Fruit fly (Drosophila melanogaster): ENCODE measurements around the gene CG14238.

The CG14238 gene

DNA sequence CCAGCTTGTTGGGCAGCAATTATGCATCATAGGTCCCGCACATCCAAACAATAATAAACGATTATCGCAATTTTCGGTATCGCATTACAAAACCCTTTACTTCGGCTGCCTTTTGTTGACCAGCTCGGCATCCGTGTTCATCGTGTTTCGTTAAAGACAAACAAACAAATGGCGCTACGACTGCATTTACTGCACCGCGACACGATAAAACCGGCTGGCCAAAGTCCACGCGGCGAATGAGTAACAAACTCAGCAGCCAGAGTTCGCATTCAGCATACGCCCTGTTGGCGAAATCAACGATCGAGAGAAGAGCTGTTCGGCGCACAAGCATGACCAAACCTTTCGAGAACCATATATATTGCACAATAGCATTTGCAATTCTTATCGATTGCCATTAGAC is 6.3 kb downstream of the CG14238 start:
- TF ChIP-seq Hmr (GFP tag; optimal IDR thresholded peaks at IDR 0.05): no peak
- TF ChIP-seq Ets65A (GFP tag): peak; percentile 41
- no peak for TF ChIP-seq BtbVII (GFP tag; optimal IDR thresholded peaks at IDR 0.05)
- TF ChIP-seq sisA (GFP tag; IDR thresholded peaks at IDR 0.05): no peak
- TF ChIP-seq CG32767 (GFP tag; IDR thresholded peaks at IDR 0.05): no peak
- TF ChIP-seq C15 (GFP tag; IDR thresholded peaks at IDR 0.05): no peak
- TF ChIP-seq jumu (GFP tag; optimal IDR thresholded peaks at IDR 0.05): no peak
- TF ChIP-seq CG16779 (GFP tag; IDR thresholded peaks at IDR 0.05): no peak
- TF ChIP-seq CG30431 (GFP tag; optimal IDR thresholded peaks at IDR 0.05): no peak
- peak; percentile 82 for TF ChIP-seq nom (GFP tag; optimal IDR thresholded peaks at IDR 0.05)
- TF ChIP-seq CG33213 (GFP tag; optimal IDR thresholded peaks at IDR 0.05): no peak
- no peak for TF ChIP-seq CG3407 (GFP tag; optimal IDR thresholded peaks at IDR 0.05)
- peak in 1 of 2 experiments; percentile 29 for TF ChIP-seq bsh (GFP tag; optimal IDR thresholded peaks at IDR 0.05)
- TF ChIP-seq Hsf (GFP tag; optimal IDR thresholded peaks at IDR 0.05): no peak
- no peak for TF ChIP-seq Gsc (GFP tag; IDR thresholded peaks at IDR 0.05)
- no peak for TF ChIP-seq CG6175 (GFP tag; IDR thresholded peaks at IDR 0.05)
- no peak for TF ChIP-seq da (GFP tag; optimal IDR thresholded peaks at IDR 0.05)
- TF ChIP-seq br (optimal IDR thresholded peaks at IDR 0.05): no peak
- no peak for TF ChIP-seq NFAT (GFP tag; IDR thresholded peaks at IDR 0.05)
- no peak for TF ChIP-seq Atf-2 (GFP tag; optimal IDR thresholded peaks at IDR 0.05)
- no peak for TF ChIP-seq ewg (GFP tag; optimal IDR thresholded peaks at IDR 0.05)
- TF ChIP-seq zfh1 (GFP tag; IDR thresholded peaks at IDR 0.05): no peak
- no peak for TF ChIP-seq ham (GFP tag; IDR thresholded peaks at IDR 0.05)
- peak; percentile 25; the same call in 1 of the 2 replicates for TF ChIP-seq Drgx (GFP tag; IDR thresholded peaks at IDR 0.05)
- TF ChIP-seq CG4820 (GFP tag; optimal IDR thresholded peaks at IDR 0.05): no peak
- TF ChIP-seq ttk (GFP tag; IDR thresholded peaks at IDR 0.05): no peak
- TF ChIP-seq CG5245 (GFP tag; optimal IDR thresholded peaks at IDR 0.05): no peak
- no peak for TF ChIP-seq CoRest (tag; optimal IDR thresholded peaks at IDR 0.05)
- peak; percentile 41; the same call in 1 of the 2 replicates for TF ChIP-seq CG7372 (GFP tag; IDR thresholded peaks at IDR 0.05)
- TF ChIP-seq Tbp (GFP tag; optimal IDR thresholded peaks at IDR 0.05): no peak
- TF ChIP-seq pb (GFP tag; optimal IDR thresholded peaks at IDR 0.05): no peak
- no peak for TF ChIP-seq CG15269 (tag; optimal IDR thresholded peaks at IDR 0.05)
- no peak for TF ChIP-seq ato (GFP tag; IDR thresholded peaks at IDR 0.05; ENCODE audit: partially characterized antibody)
- no peak for TF ChIP-seq CG11560 (tag; IDR thresholded peaks at IDR 0.05)
- TF ChIP-seq CG2120 (GFP tag; optimal IDR thresholded peaks at IDR 0.05): no peak
- no peak for TF ChIP-seq chn (GFP tag; optimal IDR thresholded peaks at IDR 0.05)
- TF ChIP-seq nmo (GFP tag; optimal IDR thresholded peaks at IDR 0.05): no peak
- no peak for TF ChIP-seq slbo (GFP tag; IDR thresholded peaks at IDR 0.05)
- no peak for TF ChIP-seq CG4404 (GFP tag; IDR thresholded peaks at IDR 0.05)
- no peak for TF ChIP-seq so (GFP tag; IDR thresholded peaks at IDR 0.05)
- no peak for TF ChIP-seq H15 (GFP tag; IDR thresholded peaks at IDR 0.05)

DNA sequence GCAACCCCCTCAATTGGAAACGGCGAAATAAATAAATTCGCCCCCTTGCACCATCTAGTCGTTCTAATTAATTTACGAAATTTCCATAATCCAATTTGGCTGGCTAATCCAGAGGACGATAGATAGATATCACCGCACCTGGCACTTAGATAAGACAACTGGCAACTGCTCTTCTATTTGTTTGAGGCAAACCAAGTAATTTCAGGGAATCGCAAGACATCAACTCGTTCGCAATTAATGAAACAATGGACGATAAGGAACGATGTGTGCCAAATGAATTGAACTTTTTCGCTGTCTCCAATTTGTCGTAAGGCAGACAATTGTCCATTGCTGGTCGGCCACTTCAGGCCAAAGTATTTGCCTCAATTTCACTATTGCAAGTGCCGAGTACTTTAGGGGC is 7.1 kb downstream of the CG14238 start:
- no peak for TF ChIP-seq CG2202 (tag; optimal IDR thresholded peaks at IDR 0.05)
- TF ChIP-seq gsb-n (tag; optimal IDR thresholded peaks at IDR 0.05): no peak
- TF ChIP-seq exex (tag; optimal IDR thresholded peaks at IDR 0.05): peak; percentile 52
- TF ChIP-seq CrebB (tag; optimal IDR thresholded peaks at IDR 0.05): no peak
- peak; percentile 66 for TF ChIP-seq mirr (GFP tag; optimal IDR thresholded peaks at IDR 0.05)

Measured in whole organism, embryonic.